Fruit fly (Drosophila melanogaster) whole organism, pupa: ENCODE results near the gene tipE.
A peak's percentile ranks its signal among the peaks of the same experiment; 100 is the strongest.

ENCODE experiments used
- CG10348 ChIP-seq: fragments of 200-800 bp; sonication (Bioruptor generic); IDR thresholded peaks from 2 replicates; pipeline ENCODE4 v1.3.6; 2022; ENCODE audit warnings: missing biosample characterization, missing genetic modification characterization
- CG12605 ChIP-seq: fragments of 200-800 bp; sonication (Bioruptor generic); IDR thresholded peaks from 2 replicates; pipeline ENCODE4 v1.3.6; 2022; ENCODE audit warnings: missing biosample characterization, missing genetic modification characterization
- CG13204 ChIP-seq: fragments of 200-800 bp; sonication (Bioruptor generic); optimal IDR thresholded peaks from 2 replicates; lab custom pipeline; 2018; ENCODE audit warnings: missing biosample characterization, mild to moderate bottlenecking, missing genetic modification characterization, moderate library complexity
- CG14655 ChIP-seq: fragments of 200-800 bp; sonication (Bioruptor generic); optimal IDR thresholded peaks from 3 replicates; lab custom pipeline; 2017; ENCODE audit warnings: mild to moderate bottlenecking, missing biosample characterization, missing genetic modification reagents, missing genetic modification characterization
- CG15710 ChIP-seq: fragments of 200-800 bp; sonication (Bioruptor generic); optimal IDR thresholded peaks from 2 replicates; lab custom pipeline; 2018; ENCODE audit warnings: missing biosample characterization, mild to moderate bottlenecking, missing genetic modification characterization, moderate library complexity
- CG17806 ChIP-seq: fragments of 200-800 bp; sonication (Bioruptor generic); optimal IDR thresholded peaks from 2 replicates; lab custom pipeline; 2018; ENCODE audit warnings: missing biosample characterization, mild to moderate bottlenecking, missing genetic modification characterization, moderate library complexity
- CG32121 ChIP-seq: fragments of 200-800 bp; sonication (Bioruptor generic); IDR thresholded peaks from 2 replicates; pipeline ENCODE4 v1.3.6; 2022; ENCODE audit warnings: missing biosample characterization, missing genetic modification characterization
- CG34367 ChIP-seq: fragments of 200-800 bp; sonication (Bioruptor generic); optimal IDR thresholded peaks from 2 replicates; lab custom pipeline; 2018; ENCODE audit warnings: missing biosample characterization, mild to moderate bottlenecking, missing genetic modification characterization
- CG4496 ChIP-seq: fragments of 200-800 bp; sonication (Bioruptor generic); IDR thresholded peaks from 3 replicates; pipeline ENCODE4 v1.3.6; 2022; ENCODE audit warnings: missing biosample characterization, missing genetic modification characterization
- CG8159 ChIP-seq: fragments of 200-800 bp; sonication (Bioruptor generic); optimal IDR thresholded peaks from 3 replicates; lab custom pipeline; 2018; ENCODE audit warnings: missing biosample characterization, mild to moderate bottlenecking, missing genetic modification characterization, moderate library complexity
- CG8301 ChIP-seq: fragments of 200-800 bp; sonication (Bioruptor generic); optimal IDR thresholded peaks from 2 replicates; lab custom pipeline; 2018; ENCODE audit warnings: missing biosample characterization, mild to moderate bottlenecking, missing genetic modification characterization
- CG9948 ChIP-seq: fragments of 200-800 bp; sonication (Bioruptor generic); optimal IDR thresholded peaks from 2 replicates; lab custom pipeline; 2018; ENCODE audit warnings: missing biosample characterization, mild to moderate bottlenecking, missing genetic modification characterization, moderate library complexity
- D1 ChIP-seq: fragments of 200-800 bp; sonication (Bioruptor generic); optimal IDR thresholded peaks from 2 replicates; lab custom pipeline; 2018; ENCODE audit warnings: missing biosample characterization, mild to moderate bottlenecking, missing genetic modification characterization, moderate library complexity
- EcR ChIP-seq: fragments of 200-800 bp; sonication (Bioruptor generic); optimal IDR thresholded peaks from 3 replicates; lab custom pipeline; 2019; ENCODE audit warnings: missing biosample characterization, missing genetic modification characterization, mild to moderate bottlenecking, moderate library complexity, missing genetic modification reagents
- Ets98B ChIP-seq: fragments of 200-800 bp; sonication (Bioruptor generic); IDR thresholded peaks from 2 replicates; pipeline ENCODE4 v1.3.6; 2022; ENCODE audit warnings: missing biosample characterization, missing genetic modification characterization
- Pif1A ChIP-seq: fragments of 200-800 bp; sonication (Bioruptor generic); optimal IDR thresholded peaks from 3 replicates; lab custom pipeline; 2016; ENCODE audit warnings: missing biosample characterization, missing genetic modification characterization
- Pif1B ChIP-seq: fragments of 200-800 bp; sonication (Bioruptor generic); optimal IDR thresholded peaks from 3 replicates; lab custom pipeline; 2016; ENCODE audit warnings: missing biosample characterization, missing genetic modification characterization
- Snoo ChIP-seq: fragments of 200-800 bp; sonication (Bioruptor generic); optimal IDR thresholded peaks from 3 replicates; lab custom pipeline; 2017; ENCODE audit warnings: missing biosample characterization, mild to moderate bottlenecking, missing genetic modification characterization, inconsistent platforms
- fd96Ca ChIP-seq: fragments of 200-800 bp; sonication (Bioruptor generic); IDR thresholded peaks from 3 replicates; pipeline ENCODE4 v1.3.6; 2022; ENCODE audit warnings: missing biosample characterization, missing genetic modification characterization
- gl ChIP-seq: fragments of 200-800 bp; sonication (Bioruptor generic); optimal IDR thresholded peaks from 2 replicates; lab custom pipeline; 2018; ENCODE audit warnings: missing biosample characterization, mild to moderate bottlenecking, missing genetic modification characterization
- rn ChIP-seq: fragments of 200-800 bp; sonication (Bioruptor generic); IDR thresholded peaks from 2 replicates; pipeline ENCODE4 v1.3.6; 2022; ENCODE audit warnings: missing biosample characterization, missing genetic modification characterization

The tipE gene

DNA sequence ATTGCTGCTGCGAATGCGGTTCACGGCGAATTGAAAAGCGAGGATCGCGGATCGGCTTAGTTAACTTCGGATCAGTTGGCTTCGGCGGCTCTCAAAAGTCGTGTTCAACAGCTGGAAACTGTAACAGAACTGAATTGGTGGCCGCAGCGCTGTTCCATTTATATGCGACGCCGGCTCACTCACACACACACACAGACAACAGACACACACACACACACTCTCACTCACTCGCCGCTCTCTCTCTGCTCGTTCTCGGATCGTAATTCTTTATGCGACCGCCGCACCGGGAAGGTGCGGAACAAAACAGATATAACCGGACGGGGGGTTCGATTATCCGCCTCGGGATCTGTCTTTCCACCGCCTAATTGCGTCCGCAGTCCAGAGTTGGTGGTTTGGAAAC, 38.9 kb downstream of the tipE start, which contains the start of gene CG46460:
Gene CG46460, minus strand, starts transcription at position 139 of the 400 bp plus-strand sequence.
- TF ChIP-seq CG12605 (GFP tag; lab: Robert Waterston, UW) (peak; percentile 43; the same call in 1 of the 2 replicates), CG13204 (peak; percentile 64), CG32121 (GFP tag; lab: Robert Waterston, UW) (peak; percentile 31; the same call in 1 of the 2 replicates), EcR (GFP tag; lab: Kevin White, UChicago) (peak; percentile 67), Snoo (tag; lab: Kevin White, UChicago) (no peak), Ets98B (GFP tag; lab: Robert Waterston, UW) (peak; percentile 49; the same call in 1 of the 2 replicates), CG15710 (tag; lab: Kevin White, UChicago) (peak; percentile 31), CG8159 (tag; lab: Kevin White, UChicago) (peak; percentile 42), rn (GFP tag; lab: Robert Waterston, UW) (no peak), CG17806 (tag; lab: Kevin White, UChicago) (no peak), CG4496 (GFP tag; lab: Robert Waterston, UW) (peak; percentile 42; the same call in 1 of the 3 replicates), CG14655 (GFP tag; lab: Kevin White, UChicago) (peak; percentile 8), fd96Ca (no peak; the same call in 2 of the 3 replicates), Pif1B (GFP tag; lab: Kevin White, UChicago) (no peak)

- peak; percentile 99 for TF ChIP-seq Ets98B (GFP tag; lab: Robert Waterston, UW)
- TF ChIP-seq CG4496 (GFP tag; lab: Robert Waterston, UW) = peak; percentile 99
- peak; percentile 99 for TF ChIP-seq CG34367 (tag; lab: Kevin White, UChicago)
- peak; percentile 99 for TF ChIP-seq CG15710 (tag; lab: Kevin White, UChicago)
- peak; percentile 98 for TF ChIP-seq Pif1A (GFP tag; lab: Kevin White, UChicago)
- TF ChIP-seq gl = peak; percentile 97
- peak; percentile 99 for TF ChIP-seq CG14655 (GFP tag; lab: Kevin White, UChicago)
- peak; percentile 99 for TF ChIP-seq CG32121 (GFP tag; lab: Robert Waterston, UW)
- TF ChIP-seq EcR (GFP tag; lab: Kevin White, UChicago) = peak; percentile 89
- TF ChIP-seq Snoo (tag; lab: Kevin White, UChicago) = peak; percentile 97
- peak; percentile 99 for TF ChIP-seq rn (GFP tag; lab: Robert Waterston, UW)
- peak; percentile 97 for TF ChIP-seq Pif1B (GFP tag; lab: Kevin White, UChicago)
- peak; percentile 99 for TF ChIP-seq fd96Ca
- peak; percentile 88 for TF ChIP-seq D1 (tag; lab: Kevin White, UChicago)
- TF ChIP-seq CG13204 = peak; percentile 95
- TF ChIP-seq CG10348 (GFP tag; lab: Robert Waterston, UW) = peak; percentile 97
- peak; percentile 97 for TF ChIP-seq CG9948 (tag; lab: Kevin White, UChicago)
- TF ChIP-seq CG8301 (tag; lab: Kevin White, UChicago) = peak; percentile 99
- peak; percentile 99 for TF ChIP-seq CG8159 (tag; lab: Kevin White, UChicago)
- TF ChIP-seq CG12605 (GFP tag; lab: Robert Waterston, UW) = peak; percentile 99
- TF ChIP-seq CG17806 (tag; lab: Kevin White, UChicago) = peak; percentile 98
- TF ChIP-seq, all 21 proteins: peak for 21
Observed at dm6 chr3L:4228187-4228836, 40.0 kb downstream of the tipE start.

DNA sequence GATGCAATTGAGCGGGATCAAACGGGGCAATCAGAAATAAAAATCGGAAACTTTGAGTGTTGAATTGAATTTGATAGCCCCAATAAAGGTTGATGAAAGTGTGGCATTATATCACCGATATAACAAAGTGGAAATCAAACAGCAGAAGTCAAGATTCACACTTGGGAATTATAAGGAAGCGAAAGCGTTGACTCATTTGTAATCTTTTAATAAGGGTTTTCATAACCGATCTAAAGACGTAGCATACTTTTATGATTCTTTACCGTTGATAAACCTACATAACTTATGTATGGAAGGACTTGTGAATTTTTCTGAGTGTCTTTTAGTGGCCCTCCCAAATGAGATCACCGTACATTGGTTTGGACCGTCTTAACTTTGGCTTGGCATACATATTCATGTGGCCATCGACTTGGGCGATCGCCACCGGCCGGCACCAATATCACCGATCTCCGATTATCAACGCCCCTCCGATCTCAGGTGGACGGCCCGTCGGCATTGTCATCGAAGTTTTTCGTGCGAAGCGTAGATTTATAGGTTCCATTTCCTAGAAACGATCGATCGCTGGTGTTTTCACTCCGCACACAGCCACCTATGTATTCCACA, 41.2 kb downstream of the tipE start:
- peak; percentile 1 for TF ChIP-seq CG9948 (tag; lab: Kevin White, UChicago)
- TF ChIP-seq D1 (tag; lab: Kevin White, UChicago) = no peak
- TF ChIP-seq fd96Ca = no peak
- no peak for TF ChIP-seq CG13204
- no peak for TF ChIP-seq CG17806 (tag; lab: Kevin White, UChicago)
- peak; percentile 27 for TF ChIP-seq CG8159 (tag; lab: Kevin White, UChicago)
- peak; percentile 13 for TF ChIP-seq CG14655 (GFP tag; lab: Kevin White, UChicago)
- peak; percentile 11 for TF ChIP-seq CG15710 (tag; lab: Kevin White, UChicago)
- peak; percentile 6 for TF ChIP-seq CG34367 (tag; lab: Kevin White, UChicago)

- TF ChIP-seq EcR (GFP tag; lab: Kevin White, UChicago) (peak; percentile 19), CG17806 (tag; lab: Kevin White, UChicago) (peak; percentile 92), rn (GFP tag; lab: Robert Waterston, UW) (peak; percentile 42; the same call in 1 of the 2 replicates), CG9948 (tag; lab: Kevin White, UChicago) (peak; percentile 94), CG8159 (tag; lab: Kevin White, UChicago) (peak; percentile 96), CG4496 (GFP tag; lab: Robert Waterston, UW) (peak; percentile 88), CG15710 (tag; lab: Kevin White, UChicago) (peak; percentile 94), CG8301 (tag; lab: Kevin White, UChicago) (peak; percentile 95), Snoo (tag; lab: Kevin White, UChicago) (peak; percentile 41), fd96Ca (peak; percentile 89), Pif1A (GFP tag; lab: Kevin White, UChicago) (peak; percentile 95), Pif1B (GFP tag; lab: Kevin White, UChicago) (peak; percentile 89), CG14655 (GFP tag; lab: Kevin White, UChicago) (peak; percentile 95), CG34367 (tag; lab: Kevin White, UChicago) (peak; percentile 91), Ets98B (GFP tag; lab: Robert Waterston, UW) (peak; percentile 79), gl (peak; percentile 85), D1 (tag; lab: Kevin White, UChicago) (peak; percentile 88), CG13204 (peak; percentile 74), CG10348 (GFP tag; lab: Robert Waterston, UW) (peak; percentile 70), CG12605 (GFP tag; lab: Robert Waterston, UW) (peak; percentile 82), CG32121 (GFP tag; lab: Robert Waterston, UW) (peak; percentile 92)
Observed at dm6 chr3L:4230357-4230901, 42.1 kb downstream of the tipE start.
